Worm (Caenorhabditis elegans): ENCODE data around the gene Y79H2A.4.

The Y79H2A.4 gene

DNA sequence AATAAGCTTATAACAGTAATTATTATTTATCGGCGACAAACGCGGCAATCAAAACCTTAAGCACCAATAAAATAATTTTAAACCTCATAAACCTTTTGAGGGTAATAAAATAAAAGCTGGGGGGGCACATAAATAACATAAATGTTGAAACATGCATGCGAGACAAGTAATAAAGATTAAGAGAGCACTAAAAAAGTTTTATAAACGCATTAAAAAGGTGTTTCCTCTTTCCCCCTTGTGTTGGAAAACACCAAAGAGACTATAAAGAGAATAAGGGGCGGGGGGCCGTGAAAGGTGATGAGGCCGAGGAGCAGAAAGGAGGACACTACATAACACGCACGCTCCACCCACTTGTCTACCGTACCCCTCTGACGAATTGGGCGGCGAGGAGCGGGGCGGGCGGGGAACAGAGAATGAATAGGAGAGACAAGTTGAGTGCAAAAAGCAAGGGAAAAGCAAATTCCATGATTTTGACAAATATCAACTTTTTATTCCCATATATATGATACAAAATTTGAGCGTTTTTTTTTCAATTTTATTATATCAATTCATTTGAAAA lies 43.7 kb downstream of the Y79H2A.4 start:
- TF ChIP-seq tbx-11 (GFP tag; IDR thresholded peaks at IDR 0.05) = no peak
- TF ChIP-seq pes-1 (GFP tag; IDR thresholded peaks at IDR 0.05) = no peak
- TF ChIP-seq scrt-1 (GFP tag; IDR thresholded peaks at IDR 0.05) = no peak

DNA sequence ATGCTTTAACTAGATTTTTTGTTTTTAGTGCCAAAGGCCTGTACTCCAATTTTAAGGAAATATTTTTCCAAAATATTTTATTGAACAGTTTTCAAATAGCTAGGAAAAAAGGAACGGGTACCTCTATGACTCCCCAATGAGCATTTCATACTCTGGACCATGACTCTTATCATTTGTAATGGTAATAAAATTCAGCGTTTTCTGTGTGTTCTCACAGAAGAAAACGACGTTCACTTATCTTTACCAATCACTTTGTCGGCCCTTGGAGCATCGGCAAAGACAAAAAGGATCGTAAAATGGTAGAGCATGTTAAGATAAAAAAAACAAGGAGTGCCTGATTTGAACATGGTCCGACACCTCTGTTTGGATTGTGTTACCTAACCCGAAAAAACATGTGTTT lies 46.5 kb downstream of the Y79H2A.4 start:
- no peak for TF ChIP-seq ceh-36 (tag; optimal IDR thresholded peaks at IDR 0.05)
- TF ChIP-seq F13C5.2 (tag; optimal IDR thresholded peaks at IDR 0.05) = no peak
